Worm (Caenorhabditis elegans): ENCODE data around the gene str-243.

ce11 chrV:1491510-1491909, 31.1 kb upstream of the str-243 start, which contains the start of gene C38C3.6:
- TF ChIP-seq ref-1 (GFP tag; conservative IDR thresholded peaks at IDR 0.05) (no peak), tab-1 (GFP tag; IDR thresholded peaks at IDR 0.05) (no peak), flt-1 (GFP tag; IDR thresholded peaks at IDR 0.05) (no peak), med-1 (GFP tag; optimal IDR thresholded peaks at IDR 0.05; ENCODE audit: insufficient read depth) (no peak)

All from whole organism, midembryonic.